Fruit fly (Drosophila melanogaster): ENCODE data around the gene Abd-B.
A peak's percentile ranks its signal among the peaks of the same experiment; 100 is the strongest.

Gene Abd-B

dm6 chr3R:16898791-16899658, 73.0 kb downstream of the Abd-B start (continued):
- TF ChIP-seq dan (GFP tag; IDR thresholded peaks at IDR 0.05) (no peak), Hmx (GFP tag; optimal IDR thresholded peaks at IDR 0.05) (no peak), Doc3 (GFP tag; IDR thresholded peaks at IDR 0.05; ENCODE audit: partially characterized antibody) (no peak), CG14860 (GFP tag; IDR thresholded peaks at IDR 0.05; ENCODE audit: partially characterized antibody) (no peak), CG17385 (GFP tag; optimal IDR thresholded peaks at IDR 0.05) (peak; percentile 25), Hmr (GFP tag; optimal IDR thresholded peaks at IDR 0.05) (no peak), Dip2 (GFP tag; IDR thresholded peaks at IDR 0.05) (no peak), CG10147 (GFP tag; optimal IDR thresholded peaks at IDR 0.05) (no peak), chinmo (GFP tag; IDR thresholded peaks at IDR 0.05; ENCODE audit: partially characterized antibody) (0 out of 4 replicates have a peak, but pooled peaks have one; percentile 57), Ada2b (GFP tag; IDR thresholded peaks at IDR 0.05) (no peak), pzg (GFP tag; optimal IDR thresholded peaks at IDR 0.05) (no peak), Hr78 (GFP tag; optimal IDR thresholded peaks at IDR 0.05) (no peak), stc (GFP tag; IDR thresholded peaks at IDR 0.05) (no peak), vvl (GFP tag; IDR thresholded peaks at IDR 0.05) (no peak), hbn (GFP tag; IDR thresholded peaks at IDR 0.05; ENCODE audit: partially characterized antibody) (0 out of 2 replicates have a peak, but pooled peaks have one; percentile 34), tx (GFP tag; optimal IDR thresholded peaks at IDR 0.05) (no peak), CG8765 (GFP tag; IDR thresholded peaks at IDR 0.05) (no peak), Nf-YC (tag; optimal IDR thresholded peaks at IDR 0.05) (peak; percentile 8), CG6854 (GFP tag; optimal IDR thresholded peaks at IDR 0.05) (no peak), Aef1 (GFP tag; IDR thresholded peaks at IDR 0.05) (no peak), Optix (GFP tag; IDR thresholded peaks at IDR 0.05) (no peak), da (GFP tag; optimal IDR thresholded peaks at IDR 0.05) (no peak), Pdp1 (GFP tag; optimal IDR thresholded peaks at IDR 0.05) (no peak), CG13775 (GFP tag; optimal IDR thresholded peaks at IDR 0.05) (no peak), CG6254 (GFP tag; optimal IDR thresholded peaks at IDR 0.05) (peak; percentile 87), cg (GFP tag; optimal IDR thresholded peaks at IDR 0.05) (peak; percentile 94), toy (GFP tag; IDR thresholded peaks at IDR 0.05) (no peak), CG6689 (GFP tag; IDR thresholded peaks at IDR 0.05) (no peak), luna (GFP tag; optimal IDR thresholded peaks at IDR 0.05) (no peak), CG12219 (GFP tag; optimal IDR thresholded peaks at IDR 0.05) (no peak), maf-S (GFP tag; optimal IDR thresholded peaks at IDR 0.05) (no peak), al (GFP tag; IDR thresholded peaks at IDR 0.05) (no peak), ac (GFP tag; optimal IDR thresholded peaks at IDR 0.05) (no peak), Atf6 (GFP tag; IDR thresholded peaks at IDR 0.05) (no peak), CG5180 (GFP tag; optimal IDR thresholded peaks at IDR 0.05) (peak; percentile 93), gcm2 (GFP tag; optimal IDR thresholded peaks at IDR 0.05) (no peak), kah (GFP tag; optimal IDR thresholded peaks at IDR 0.05) (peak; percentile 4), otp (GFP tag; IDR thresholded peaks at IDR 0.05) (no peak), CG7786 (GFP tag; optimal IDR thresholded peaks at IDR 0.05) (no peak), CG8290 (GFP tag; optimal IDR thresholded peaks at IDR 0.05) (no peak), CG8290 (tag; optimal IDR thresholded peaks at IDR 0.05) (no peak), Myb (GFP tag; optimal IDR thresholded peaks at IDR 0.05) (peak; percentile 23), gro (GFP tag; optimal IDR thresholded peaks at IDR 0.05) (no peak), ssp (GFP tag; IDR thresholded peaks at IDR 0.05) (no peak), kay (GFP tag; optimal IDR thresholded peaks at IDR 0.05) (no peak), pita (GFP tag; optimal IDR thresholded peaks at IDR 0.05) (peak; percentile 51), gfzf (GFP tag; optimal IDR thresholded peaks at IDR 0.05) (no peak), CG17359 (tag; optimal IDR thresholded peaks at IDR 0.05) (no peak), Nf-YB (GFP tag; optimal IDR thresholded peaks at IDR 0.05) (peak; percentile 78), CG18764 (GFP tag; optimal IDR thresholded peaks at IDR 0.05) (no peak)

All from whole organism, embryonic.